Fruit fly (Drosophila melanogaster) whole organism, embryonic: ENCODE results near the gene CG7943.

ENCODE experiments used
- Ada2b ChIP-seq: fragments of 200-800 bp; sonication (Bioruptor generic); IDR thresholded peaks from 2 replicates; pipeline ENCODE4 v1.3.6; 2022; ENCODE audit warnings: missing biosample characterization, missing genetic modification characterization
- Adf1 ChIP-seq: fragments of 200-800 bp; sonication (Bioruptor generic); IDR thresholded peaks from 2 replicates; pipeline ENCODE4 v1.3.6; 2022; ENCODE audit warnings: missing biosample characterization, missing genetic modification characterization
- Bgb ChIP-seq: fragments of 200-800 bp; sonication (Bioruptor generic); IDR thresholded peaks from 2 replicates; pipeline ENCODE4 v1.3.6; 2022; ENCODE audit warnings: missing biosample characterization, missing genetic modification characterization; ENCODE audit not compliant: partially characterized antibody
- CG10274 ChIP-seq: fragments of 200-800 bp; sonication (Bioruptor generic); optimal IDR thresholded peaks from 3 replicates; lab custom pipeline; 2017; ENCODE audit warnings: missing biosample characterization, mild to moderate bottlenecking, missing genetic modification characterization
- CG10321 ChIP-seq: fragments of 200-800 bp; sonication (Bioruptor generic); IDR thresholded peaks from 2 replicates; pipeline ENCODE4 v1.3.6; 2022; ENCODE audit warnings: missing biosample characterization, missing genetic modification characterization
- CG10543 ChIP-seq: fragments of 200-800 bp; sonication (Bioruptor generic); optimal IDR thresholded peaks from 3 replicates; lab custom pipeline; 2017; ENCODE audit warnings: missing biosample characterization, mild to moderate bottlenecking, missing genetic modification characterization, moderate library complexity
- CG13123 ChIP-seq: fragments of 200-800 bp; sonication (Bioruptor generic); optimal IDR thresholded peaks from 2 replicates; lab custom pipeline; 2016; ENCODE audit warnings: missing biosample characterization, missing genetic modification characterization
- CG14710 ChIP-seq: fragments of 200-800 bp; sonication (Bioruptor generic); optimal IDR thresholded peaks from 3 replicates; lab custom pipeline; 2019; ENCODE audit warnings: missing biosample characterization, mild to moderate bottlenecking, missing genetic modification characterization, moderate library complexity
- CG15696 ChIP-seq: fragments of 200-800 bp; sonication (Bioruptor generic); optimal IDR thresholded peaks from 2 replicates; lab custom pipeline; 2019; ENCODE audit warnings: missing biosample characterization, mild to moderate bottlenecking, missing genetic modification characterization, moderate library complexity
- CG17328 ChIP-seq: fragments of 200-800 bp; sonication (Bioruptor generic); IDR thresholded peaks from 2 replicates; pipeline ENCODE4 v1.3.6; 2022; ENCODE audit warnings: missing biosample characterization, missing genetic modification characterization
- CG17361 ChIP-seq: fragments of 200-800 bp; sonication (Bioruptor generic); IDR thresholded peaks from 3 replicates; pipeline ENCODE4 v1.3.6; 2022; ENCODE audit warnings: missing biosample characterization, missing genetic modification characterization
- CG17385 ChIP-seq: fragments of 200-800 bp; sonication (Bioruptor generic); optimal IDR thresholded peaks from 3 replicates; lab custom pipeline; 2018; ENCODE audit warnings: missing biosample characterization, mild to moderate bottlenecking, missing genetic modification characterization
- CG17612 ChIP-seq: fragments of 200-800 bp; sonication (Bioruptor generic); IDR thresholded peaks from 2 replicates; pipeline ENCODE4 v1.3.6; 2022; ENCODE audit warnings: missing biosample characterization, missing genetic modification characterization
- CG17912 ChIP-seq: fragments of 200-800 bp; sonication (Bioruptor generic); optimal IDR thresholded peaks from 2 replicates; lab custom pipeline; 2018; ENCODE audit warnings: missing biosample characterization, mild to moderate bottlenecking, missing genetic modification characterization
- CG18599 ChIP-seq: fragments of 200-800 bp; sonication (Bioruptor generic); optimal IDR thresholded peaks from 3 replicates; lab custom pipeline; 2017; ENCODE audit warnings: missing biosample characterization, missing genetic modification characterization, mild to moderate bottlenecking, moderate library complexity, missing genetic modification reagents
- CG18764 ChIP-seq: fragments of 200-800 bp; sonication (Bioruptor generic); optimal IDR thresholded peaks from 3 replicates; lab custom pipeline; 2016; ENCODE audit warnings: missing biosample characterization, missing genetic modification characterization
- CG5180 ChIP-seq: fragments of 200-800 bp; sonication (Bioruptor generic); optimal IDR thresholded peaks from 3 replicates; lab custom pipeline; 2017; ENCODE audit warnings: missing biosample characterization, missing genetic modification characterization, mild to moderate bottlenecking, moderate library complexity, missing genetic modification reagents
- CG6854 ChIP-seq: fragments of 200-800 bp; sonication (Bioruptor generic); optimal IDR thresholded peaks from 3 replicates; lab custom pipeline; 2017; ENCODE audit warnings: missing biosample characterization, mild to moderate bottlenecking, missing genetic modification characterization
- GATAe ChIP-seq: fragments of 200-800 bp; sonication (Bioruptor generic); conservative IDR thresholded peaks from 2 replicates; pipeline ENCODE4 v1.3.6; 2022; ENCODE audit warnings: missing biosample characterization, missing genetic modification characterization
- Hey ChIP-seq: fragments of 200-800 bp; sonication (Bioruptor generic); optimal IDR thresholded peaks from 3 replicates; lab custom pipeline; 2018; ENCODE audit warnings: missing biosample characterization, mild to moderate bottlenecking, missing genetic modification characterization
- HmgZ ChIP-seq: fragments of 200-800 bp; sonication (Bioruptor generic); optimal IDR thresholded peaks from 2 replicates; lab custom pipeline; 2018; ENCODE audit warnings: missing biosample characterization, mild to moderate bottlenecking, missing genetic modification characterization
- Med ChIP-seq: fragments of 200-800 bp; sonication (Bioruptor generic); peaks from one replicate; lab custom pipeline; 2016; ENCODE audit warnings: missing biosample characterization, missing genetic modification characterization, mild to moderate bottlenecking, inconsistent platforms, moderate library complexity
- NC2α ChIP-seq: fragments of 200-800 bp; sonication (Bioruptor generic); optimal IDR thresholded peaks from 2 replicates; lab custom pipeline; 2016; ENCODE audit warnings: missing biosample characterization, missing genetic modification characterization
- Nf-YC ChIP-seq: fragments of 200-800 bp; optimal IDR thresholded peaks from 3 replicates; lab custom pipeline; 2019; ENCODE audit warnings: missing biosample characterization, mild to moderate bottlenecking, missing genetic modification characterization, moderate library complexity
- Pdp1 ChIP-seq, 2 experiments: fragments of 200-800 bp; sonication (Bioruptor generic); optimal IDR thresholded peaks; 3 replicates each; lab custom pipeline; 2016; ENCODE audit warnings: missing biosample characterization in 2 of 2, missing genetic modification characterization in 2 of 2, mild to moderate bottlenecking in 1 of 2, moderate library complexity in 1 of 2
- Rfx ChIP-seq: fragments of 200-800 bp; sonication (Bioruptor generic); IDR thresholded peaks from 2 replicates; pipeline ENCODE4 v1.3.6; 2022; ENCODE audit warnings: missing biosample characterization, missing genetic modification characterization
- Vsx1 ChIP-seq: fragments of 200-800 bp; sonication (Bioruptor generic); optimal IDR thresholded peaks from 2 replicates; lab custom pipeline; 2017; ENCODE audit warnings: missing biosample characterization, mild to moderate bottlenecking, missing genetic modification characterization, missing genetic modification reagents
- abd-A ChIP-seq: fragments of 200-800 bp; sonication (Bioruptor generic); optimal IDR thresholded peaks from 3 replicates; lab custom pipeline; 2019; ENCODE audit warnings: missing biosample characterization, mild to moderate bottlenecking, missing genetic modification characterization, moderate library complexity
- amos ChIP-seq: fragments of 200-800 bp; sonication (Bioruptor generic); IDR thresholded peaks from 2 replicates; pipeline ENCODE4 v1.3.6; 2022; ENCODE audit warnings: missing biosample characterization, missing genetic modification characterization; ENCODE audit not compliant: partially characterized antibody
- ase ChIP-seq: fragments of 200-800 bp; sonication (Bioruptor generic); IDR thresholded peaks from 3 replicates; pipeline ENCODE4 v1.3.6; 2022; ENCODE audit warnings: missing biosample characterization, missing genetic modification characterization
- cad ChIP-seq: fragments of >200 bp; optimal IDR thresholded peaks from 2 replicates; lab custom pipeline; 2017; ENCODE audit warnings: missing biosample characterization, missing genetic modification characterization
- ewg ChIP-seq: fragments of 200-800 bp; sonication (Bioruptor generic); optimal IDR thresholded peaks from 3 replicates; lab custom pipeline; 2017; ENCODE audit warnings: mild to moderate bottlenecking, missing biosample characterization, missing genetic modification reagents, missing genetic modification characterization
- gfzf ChIP-seq: fragments of 200-800 bp; sonication (Bioruptor generic); optimal IDR thresholded peaks from 2 replicates; lab custom pipeline; 2016; ENCODE audit warnings: missing biosample characterization, mild to moderate bottlenecking, missing genetic modification characterization, moderate library complexity
- ham ChIP-seq: fragments of 200-800 bp; sonication (Bioruptor generic); IDR thresholded peaks from 2 replicates; pipeline ENCODE4 v1.3.6; 2022; ENCODE audit warnings: missing biosample characterization, missing genetic modification characterization
- lab ChIP-seq: fragments of 200-800 bp; sonication (Bioruptor generic); optimal IDR thresholded peaks from 3 replicates; lab custom pipeline; 2017; ENCODE audit warnings: missing biosample characterization, missing genetic modification characterization, mild to moderate bottlenecking, moderate library complexity, missing genetic modification reagents
- lilli ChIP-seq: fragments of 200-800 bp; sonication (Bioruptor generic); optimal IDR thresholded peaks from 3 replicates; lab custom pipeline; 2016; ENCODE audit warnings: missing biosample characterization, missing genetic modification characterization
- mirr ChIP-seq: fragments of 200-800 bp; sonication (Bioruptor generic); optimal IDR thresholded peaks from 3 replicates; lab custom pipeline; 2018; ENCODE audit warnings: missing biosample characterization, mild to moderate bottlenecking, missing genetic modification characterization
- row ChIP-seq: fragments of 200-800 bp; sonication (Bioruptor generic); IDR thresholded peaks from 3 replicates; pipeline ENCODE4 v1.3.6; 2022; ENCODE audit warnings: missing biosample characterization, missing genetic modification characterization
- sug ChIP-seq: fragments of 200-800 bp; optimal IDR thresholded peaks from 2 replicates; lab custom pipeline; 2019; ENCODE audit warnings: missing biosample characterization, mild to moderate bottlenecking, missing genetic modification characterization, moderate library complexity
- tio ChIP-seq: fragments of 200-800 bp; sonication (Bioruptor generic); optimal IDR thresholded peaks from 2 replicates; lab custom pipeline; 2017; ENCODE audit warnings: missing biosample characterization, missing genetic modification characterization, inconsistent platforms

CG7943 gene

DNA sequence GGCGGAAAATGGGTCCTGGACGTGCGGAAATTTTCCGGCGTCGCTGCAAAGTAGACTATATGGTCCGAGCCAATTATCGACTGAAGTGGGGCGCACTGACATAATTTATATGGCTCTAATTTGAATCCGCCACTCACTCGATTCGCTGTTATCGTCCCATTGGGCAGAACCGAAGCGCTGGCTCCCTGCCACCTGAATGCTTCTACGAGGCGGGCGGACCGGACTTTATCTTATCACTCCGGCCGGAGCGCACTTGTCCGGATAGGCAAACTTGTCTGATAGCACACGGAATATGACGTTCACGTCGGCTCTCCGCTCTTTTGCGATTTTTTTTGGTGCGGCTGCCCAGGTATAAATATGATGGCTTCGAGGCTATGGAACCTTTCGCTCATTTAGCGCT lies 16.3 kb downstream of the CG7943 start (continued):
- TF ChIP-seq Ada2b (GFP tag; lab: Robert Waterston, UW) (0 out of 2 replicates have a peak, but pooled peaks have one; percentile 11), CG6854 (GFP tag; lab: Kevin White, UChicago) (peak; percentile 12), HmgZ (tag; lab: Kevin White, UChicago) (peak; percentile 24), sug (peak; percentile 77), row (0 out of 3 replicates have a peak, but pooled peaks have one; percentile 24), ham (GFP tag; lab: Robert Waterston, UW) (peak; percentile 58; the same call in 1 of the 2 replicates), Vsx1 (GFP tag; lab: Kevin White, UChicago) (peak; percentile 86), GATAe (GFP tag; lab: Robert Waterston, UW) (peak; percentile 94), Nf-YC (tag; lab: Kevin White, UChicago) (no peak), CG17361 (GFP tag; lab: Robert Waterston, UW) (no peak), CG18599 (GFP tag; lab: Kevin White, UChicago) (peak; percentile 43), Bgb (GFP tag; lab: Robert Waterston, UW) (0 out of 2 replicates have a peak, but pooled peaks have one; percentile 25), CG5180 (GFP tag; lab: Kevin White, UChicago) (no peak), lilli (GFP tag; lab: Kevin White, UChicago) (no peak), CG17385 (GFP tag; lab: Kevin White, UChicago) (no peak), abd-A (tag; lab: Kevin White, UChicago) (no peak), CG10274 (GFP tag; lab: Kevin White, UChicago) (peak; percentile 98), Med (GFP tag; lab: Kevin White, UChicago) (peak; percentile 30), CG14710 (no peak), lab (GFP tag; lab: Kevin White, UChicago) (peak; percentile 49), CG18764 (GFP tag; lab: Kevin White, UChicago) (no peak), gfzf (GFP tag; lab: Kevin White, UChicago) (no peak), CG17612 (GFP tag; lab: Robert Waterston, UW) (no peak), tio (no peak), Hey (tag; lab: Kevin White, UChicago) (peak; percentile 28), amos (GFP tag; lab: Robert Waterston, UW) (no peak; the same call in 1 of the 2 replicates), CG13123 (GFP tag; lab: Kevin White, UChicago) (no peak), CG17328 (GFP tag; lab: Robert Waterston, UW) (0 out of 2 replicates have a peak, but pooled peaks have one; percentile 22), cad (GFP tag; lab: Kevin White, UChicago) (peak; percentile 18), Rfx (GFP tag; lab: Robert Waterston, UW) (peak; percentile 11; the same call in 1 of the 2 replicates), CG10543 (peak; percentile 90), CG10321 (GFP tag; lab: Robert Waterston, UW) (peak; percentile 20; the same call in 1 of the 2 replicates), Adf1 (GFP tag; lab: Robert Waterston, UW) (peak; percentile 17; the same call in 1 of the 2 replicates), NC2α (GFP tag; lab: Kevin White, UChicago) (no peak), ewg (no peak), ase (GFP tag; lab: Robert Waterston, UW) (no peak), CG17912 (no peak), Pdp1 (GFP tag; optimal IDR thresholded peaks at IDR 0.05; lab: Kevin White, UChicago) (peak in 1 of 2 experiments; percentile 18), CG15696 (tag; lab: Kevin White, UChicago) (no peak), mirr (peak; percentile 79)
